Worm (Caenorhabditis elegans): ENCODE results near the gene unc-70.

- no peak for TF ChIP-seq hmg-4 (GFP tag; optimal IDR thresholded peaks at IDR 0.05)
- no peak for TF ChIP-seq hnd-1 (tag; optimal IDR thresholded peaks at IDR 0.05)
- TF ChIP-seq sea-1 (GFP tag; conservative IDR thresholded peaks at IDR 0.05) = no peak
- TF ChIP-seq ama-1 (optimal IDR thresholded peaks at IDR 0.05) = no peak
- TF ChIP-seq B0310.2 (tag; optimal IDR thresholded peaks at IDR 0.05) = no peak
- no peak for TF ChIP-seq scrt-1 (GFP tag; IDR thresholded peaks at IDR 0.05)
Measured at ce11 chrV:6874735-6875134, 6.4 kb upstream of the unc-70 start.
